Worm (Caenorhabditis elegans) whole organism, L2 larva: ENCODE results near the gene D1086.8.

Experiments used
- C34F6.9 ChIP-seq: fragments of 150-350 bp; optimal IDR thresholded peaks from 2 replicates; lab custom pipeline; 2014; ENCODE audit warnings: missing biosample characterization, missing genetic modification characterization
- F13H6.1 ChIP-seq: sonication (generic microtip); optimal IDR thresholded peaks from 2 replicates; lab custom pipeline; 2016; ENCODE audit warnings: missing genetic modification characterization, missing compliant biosample characterization
- R02D3.7 ChIP-seq: fragments of 150-350 bp; optimal IDR thresholded peaks from 2 replicates; lab custom pipeline; 2014; ENCODE audit warnings: missing biosample characterization, missing genetic modification characterization
- Y55F3AM.14 ChIP-seq: fragments of 200-800 bp; sonication (Bioruptor generic); optimal IDR thresholded peaks from 2 replicates; lab custom pipeline; 2018; ENCODE audit warnings: mild to moderate bottlenecking, missing genetic modification characterization, missing compliant biosample characterization
- alr-1 ChIP-seq: fragments of 150-350 bp; optimal IDR thresholded peaks from 2 replicates; lab custom pipeline; 2014; ENCODE audit warnings: missing biosample characterization, missing genetic modification characterization
- ama-1 ChIP-seq: fragments of 150-350 bp; optimal IDR thresholded peaks from 2 replicates; lab custom pipeline; 2018; ENCODE audit warnings: inconsistent platforms
- ceh-82 ChIP-seq: fragments of 150-350 bp; optimal IDR thresholded peaks from 2 replicates; lab custom pipeline; 2014; ENCODE audit warnings: missing biosample characterization, missing genetic modification characterization
- crh-2 ChIP-seq: sonication (generic microtip); optimal IDR thresholded peaks from 2 replicates; lab custom pipeline; 2017; ENCODE audit warnings: missing biosample characterization, missing genetic modification characterization
- dmd-4 ChIP-seq: sonication (generic microtip); optimal IDR thresholded peaks from 2 replicates; lab custom pipeline; 2017; ENCODE audit warnings: missing biosample characterization, missing genetic modification characterization
- egl-27 ChIP-seq: sonication (generic microtip); optimal IDR thresholded peaks from 3 replicates; lab custom pipeline; 2017; ENCODE audit warnings: missing biosample characterization, missing genetic modification reagents, missing genetic modification characterization
- elt-1 ChIP-seq: fragments of 150-350 bp; optimal IDR thresholded peaks from 2 replicates; lab custom pipeline; 2014; ENCODE audit warnings: missing biosample characterization, missing genetic modification characterization
- elt-3 ChIP-seq: sonication (generic microtip); optimal IDR thresholded peaks from 2 replicates; lab custom pipeline; 2017; ENCODE audit warnings: missing biosample characterization, missing genetic modification characterization
- fos-1 ChIP-seq: fragments of 150-350 bp; optimal IDR thresholded peaks from 2 replicates; lab custom pipeline; 2014; ENCODE audit warnings: missing biosample characterization, missing genetic modification characterization
- gmeb-1 ChIP-seq: fragments of 150-350 bp; optimal IDR thresholded peaks from 2 replicates; lab custom pipeline; 2014; ENCODE audit warnings: missing biosample characterization, missing genetic modification characterization
- lin-11 ChIP-seq: fragments of 150-350 bp; sonication (generic microtip); optimal IDR thresholded peaks from 2 replicates; lab custom pipeline; 2014; ENCODE audit warnings: missing biosample characterization, missing genetic modification characterization, inconsistent platforms, mixed read lengths
- lin-13 ChIP-seq: fragments of 150-350 bp; optimal IDR thresholded peaks from 2 replicates; lab custom pipeline; 2014; ENCODE audit warnings: missing biosample characterization, missing genetic modification reagents, missing genetic modification characterization
- lin-39 ChIP-seq: fragments of 150-350 bp; optimal IDR thresholded peaks from 2 replicates; lab custom pipeline; 2014; ENCODE audit warnings: missing biosample characterization, missing genetic modification reagents, missing genetic modification characterization
- lsy-2 ChIP-seq, 2 experiments: fragments of 150-350 bp in 1 of 2; sonication (generic microtip) in 1 of 2; optimal IDR thresholded peaks; 2 replicates each; lab custom pipeline; 2014 to 2017; ENCODE audit warnings: missing biosample characterization in 2 of 2, missing genetic modification characterization in 2 of 2
- mab-5 ChIP-seq: fragments of 150-350 bp; optimal IDR thresholded peaks from 2 replicates; lab custom pipeline; 2014; ENCODE audit warnings: missing biosample characterization, missing genetic modification characterization
- mdl-1 ChIP-seq, 2 experiments: fragments of 150-350 bp in 1 of 2; sonication (generic microtip) in 1 of 2; optimal IDR thresholded peaks; 2 replicates each; lab custom pipeline; 2017; ENCODE audit warnings: missing biosample characterization in 2 of 2, missing genetic modification characterization in 2 of 2
- nhr-10 ChIP-seq: sonication (generic microtip); optimal IDR thresholded peaks from 2 replicates; lab custom pipeline; 2017; ENCODE audit warnings: missing biosample characterization, missing genetic modification characterization
- nhr-11 ChIP-seq: fragments of 150-350 bp; optimal IDR thresholded peaks from 2 replicates; lab custom pipeline; 2014; ENCODE audit warnings: missing biosample characterization, missing genetic modification characterization
- nhr-12 ChIP-seq: fragments of 150-350 bp; optimal IDR thresholded peaks from 2 replicates; lab custom pipeline; 2014; ENCODE audit warnings: missing biosample characterization, missing genetic modification characterization
- nhr-129 ChIP-seq: fragments of 150-350 bp; optimal IDR thresholded peaks from 2 replicates; lab custom pipeline; 2014; ENCODE audit warnings: missing biosample characterization, missing genetic modification characterization
- nhr-21 ChIP-seq: fragments of 150-350 bp; optimal IDR thresholded peaks from 2 replicates; lab custom pipeline; 2014; ENCODE audit warnings: missing biosample characterization, missing genetic modification characterization
- nhr-23 ChIP-seq: fragments of 150-350 bp; optimal IDR thresholded peaks from 2 replicates; lab custom pipeline; 2014; ENCODE audit warnings: missing biosample characterization, missing genetic modification reagents, missing genetic modification characterization
- nhr-237 ChIP-seq: fragments of 150-350 bp; optimal IDR thresholded peaks from 2 replicates; lab custom pipeline; 2014; ENCODE audit warnings: missing biosample characterization, missing genetic modification characterization
- nhr-25 ChIP-seq: fragments of 150-350 bp; sonication (generic microtip); optimal IDR thresholded peaks from 3 replicates; lab custom pipeline; 2014; ENCODE audit warnings: missing biosample characterization, missing genetic modification characterization
- nhr-6 ChIP-seq: fragments of 150-350 bp; optimal IDR thresholded peaks from 2 replicates; lab custom pipeline; 2014; ENCODE audit warnings: missing biosample characterization, missing genetic modification characterization
- nhr-77 ChIP-seq: fragments of 150-350 bp; optimal IDR thresholded peaks from 2 replicates; lab custom pipeline; 2014; ENCODE audit warnings: missing biosample characterization, missing genetic modification characterization
- peb-1 ChIP-seq: fragments of 150-350 bp; optimal IDR thresholded peaks from 2 replicates; lab custom pipeline; 2014; ENCODE audit warnings: missing biosample characterization, missing genetic modification characterization
- sem-4 ChIP-seq: fragments of 150-350 bp; optimal IDR thresholded peaks from 2 replicates; lab custom pipeline; 2014; ENCODE audit warnings: missing biosample characterization, missing genetic modification reagents, missing genetic modification characterization
- skn-1 ChIP-seq: sonication (generic microtip); optimal IDR thresholded peaks from 2 replicates; lab custom pipeline; 2017; ENCODE audit warnings: missing biosample characterization, missing genetic modification characterization
- sma-9 ChIP-seq, 2 experiments: fragments of 150-350 bp in 1 of 2; sonication (generic microtip) in 1 of 2; optimal IDR thresholded peaks; 2 replicates each; lab custom pipeline; 2014 to 2016; ENCODE audit warnings: missing genetic modification characterization in 2 of 2, mild to moderate bottlenecking in 1 of 2, missing biosample characterization in 1 of 2, missing compliant biosample characterization in 1 of 2, missing genetic modification reagents in 1 of 2, moderate library complexity in 1 of 2
- unc-55 ChIP-seq: fragments of 150-350 bp; sonication (generic microtip); optimal IDR thresholded peaks from 3 replicates; lab custom pipeline; 2014; ENCODE audit warnings: missing biosample characterization, missing genetic modification reagents, missing genetic modification characterization
- zag-1 ChIP-seq: fragments of 150-350 bp; optimal IDR thresholded peaks from 2 replicates; lab custom pipeline; 2014; ENCODE audit warnings: missing biosample characterization, missing genetic modification characterization
- ztf-1 ChIP-seq: fragments of 200-800 bp; sonication (Bioruptor generic); conservative IDR thresholded peaks from 2 replicates; pipeline ENCODE4 v1.3.6; 2022; ENCODE audit warnings: missing genetic modification characterization, missing compliant biosample characterization
- ztf-11 ChIP-seq: sonication (generic microtip); optimal IDR thresholded peaks from 2 replicates; lab custom pipeline; 2017; ENCODE audit warnings: missing biosample characterization, missing genetic modification characterization

The D1086.8 gene

ce11 chrV:14120674-14121073, 26.8 kb downstream of the D1086.8 start:
- TF ChIP-seq gmeb-1 (tag; lab: Kevin White, UChicago) (no peak), nhr-11 (tag; lab: Kevin White, UChicago) (no peak), nhr-25 (tag; lab: Kevin White, UChicago) (no peak), egl-27 (tag; lab: Kevin White, UChicago) (no peak), alr-1 (no peak), zag-1 (tag; lab: Kevin White, UChicago) (no peak), elt-3 (no peak), lsy-2 (tag; optimal IDR thresholded peaks at IDR 0.05; lab: Kevin White, UChicago) (no peak), mab-5 (tag; lab: Kevin White, UChicago) (no peak), nhr-23 (no peak), nhr-77 (no peak), nhr-237 (no peak), ztf-1 (GFP tag; lab: Robert Waterston, UW) (no peak), crh-2 (tag; lab: Kevin White, UChicago) (no peak), nhr-6 (tag; lab: Kevin White, UChicago) (no peak), sem-4 (tag; lab: Kevin White, UChicago) (no peak)

- TF ChIP-seq nhr-10 (tag; lab: Kevin White, UChicago) (no peak), zag-1 (tag; lab: Kevin White, UChicago) (no peak), lin-39 (tag; lab: Kevin White, UChicago) (no peak), ceh-82 (tag; lab: Kevin White, UChicago) (no peak), elt-3 (no peak), Y55F3AM.14 (no peak)
These were observed 29.3 kb downstream of the D1086.8 start for ce11 chrV:14123176-14123575.

ce11 chrV:14126341-14126924, 32.5 kb downstream of the D1086.8 start:
- TF ChIP-seq nhr-12 (no peak), nhr-129 (peak; percentile 17)

ce11 chrV:14127834-14128233, 33.9 kb downstream of the D1086.8 start:
- TF ChIP-seq nhr-25 (tag; lab: Kevin White, UChicago) (no peak), R02D3.7 (tag; lab: Kevin White, UChicago) (no peak), Y55F3AM.14 (no peak), nhr-129 (peak; percentile 18), nhr-23 (no peak), peb-1 (no peak), fos-1 (tag; lab: Kevin White, UChicago) (peak; percentile 52)

- TF ChIP-seq ztf-11 (no peak), elt-1 (no peak), nhr-21 (no peak), ama-1 (lab: Kevin White, UChicago) (no peak), nhr-25 (tag; lab: Kevin White, UChicago) (no peak), skn-1 (tag; lab: Kevin White, UChicago) (no peak), Y55F3AM.14 (peak; percentile 3)
- TF ChIP-seq, all 48 proteins: peak for 1
These were observed 35.0 kb downstream of the D1086.8 start for ce11 chrV:14128858-14129257.

- no peak for TF ChIP-seq nhr-12
- no peak for TF ChIP-seq nhr-6 (tag; lab: Kevin White, UChicago)
- no peak for TF ChIP-seq F13H6.1
- no peak for TF ChIP-seq lin-11 (tag; lab: Kevin White, UChicago)
These were observed 36.3 kb downstream of the D1086.8 start for ce11 chrV:14130226-14130625.

- TF ChIP-seq dmd-4 (no peak), nhr-23 (no peak), peb-1 (no peak), nhr-25 (tag; lab: Kevin White, UChicago) (peak; percentile 17), C34F6.9 (tag; lab: Kevin White, UChicago) (no peak), egl-27 (tag; lab: Kevin White, UChicago) (no peak), lin-13 (GFP tag; lab: Kevin White, UChicago) (no peak), ceh-82 (tag; lab: Kevin White, UChicago) (no peak), gmeb-1 (tag; lab: Kevin White, UChicago) (no peak), F13H6.1 (no peak), unc-55 (GFP tag; lab: Kevin White, UChicago) (no peak), lin-11 (tag; lab: Kevin White, UChicago) (no peak), nhr-21 (no peak), crh-2 (tag; lab: Kevin White, UChicago) (no peak), nhr-12 (no peak), nhr-129 (peak; percentile 8), ztf-11 (no peak), nhr-11 (tag; lab: Kevin White, UChicago) (no peak), sma-9 (GFP tag; optimal IDR thresholded peaks at IDR 0.05; lab: Kevin White, UChicago) (peak; percentile 8), sma-9 (tag; optimal IDR thresholded peaks at IDR 0.05; lab: Kevin White, UChicago) (no peak), lsy-2 (tag; optimal IDR thresholded peaks at IDR 0.05; lab: Kevin White, UChicago) (peak in 1 of 2 experiments; percentile 16), mdl-1 (tag; optimal IDR thresholded peaks at IDR 0.05; lab: Kevin White, UChicago) (no peak), fos-1 (tag; lab: Kevin White, UChicago) (no peak), ama-1 (lab: Kevin White, UChicago) (no peak)
These were observed 39.3 kb downstream of the D1086.8 start for ce11 chrV:14133002-14133763.
